Worm (Caenorhabditis elegans) whole organism, L4 larva: ENCODE measurements around the gene srx-12.

Source experiments
- D1046.2 ChIP-seq: fragments of 200-800 bp; sonication (Bioruptor generic); IDR thresholded peaks from 2 replicates; pipeline ENCODE4 v1.3.6; 2022; ENCODE audit warnings: missing genetic modification characterization, missing compliant biosample characterization
- F26F4.8 ChIP-seq: fragments of 200-800 bp; sonication (Bioruptor generic); conservative IDR thresholded peaks from 2 replicates; pipeline ENCODE4 v1.3.6; 2022; ENCODE audit warnings: missing genetic modification characterization, missing compliant biosample characterization
- F49E8.2 ChIP-seq: sonication (generic microtip); optimal IDR thresholded peaks from 2 replicates; lab custom pipeline; 2016; ENCODE audit warnings: missing compliant biosample characterization, mild to moderate bottlenecking, missing genetic modification characterization, borderline replicate concordance
- R02D3.7 ChIP-seq: fragments of 150-350 bp; sonication (generic microtip); optimal IDR thresholded peaks from 3 replicates; lab custom pipeline; 2014; ENCODE audit warnings: missing biosample characterization, missing genetic modification characterization
- T20F7.1 ChIP-seq: fragments of 200-800 bp; sonication (Bioruptor generic); optimal IDR thresholded peaks from 2 replicates; lab custom pipeline; 2018; ENCODE audit warnings: mild to moderate bottlenecking, missing genetic modification characterization, missing compliant biosample characterization
- Y75B8A.6 ChIP-seq: fragments of 200-800 bp; sonication (Bioruptor generic); IDR thresholded peaks from 2 replicates; pipeline ENCODE4 v1.3.6; 2022; ENCODE audit warnings: missing genetic modification reagents, missing genetic modification characterization, missing compliant biosample characterization
- ZK337.2 ChIP-seq: fragments of 200-800 bp; sonication (Bioruptor generic); IDR thresholded peaks from 2 replicates; pipeline ENCODE4 v1.3.6; 2022; ENCODE audit warnings: missing genetic modification reagents, missing genetic modification characterization, missing compliant biosample characterization
- aha-1 ChIP-seq: fragments of 150-350 bp; peaks from one replicate; lab custom pipeline; 2014; ENCODE audit warnings: missing biosample characterization, missing genetic modification characterization
- attf-4 ChIP-seq: sonication (generic microtip); optimal IDR thresholded peaks from 3 replicates; lab custom pipeline; 2017; ENCODE audit warnings: missing biosample characterization, missing genetic modification characterization
- ceh-20 ChIP-seq: fragments of 200-800 bp; sonication (Bioruptor generic); IDR thresholded peaks from 2 replicates; pipeline ENCODE4 v1.3.6; 2022; ENCODE audit warnings: missing genetic modification reagents, missing genetic modification characterization, missing compliant biosample characterization
- ceh-32 ChIP-seq: sonication (generic microtip); optimal IDR thresholded peaks from 2 replicates; lab custom pipeline; 2016; ENCODE audit warnings: mild to moderate bottlenecking, missing genetic modification characterization, missing compliant biosample characterization; ENCODE audit not compliant: poor library complexity
- ctbp-1 ChIP-seq: fragments of 200-800 bp; sonication (Bioruptor generic); IDR thresholded peaks from 2 replicates; pipeline ENCODE4 v1.3.6; 2022; ENCODE audit warnings: missing genetic modification reagents, missing genetic modification characterization, missing compliant biosample characterization
- dmd-9 ChIP-seq: fragments of 200-800 bp; sonication (Bioruptor generic); IDR thresholded peaks from 2 replicates; pipeline ENCODE4 v1.3.6; 2022; ENCODE audit warnings: missing genetic modification reagents, missing genetic modification characterization, missing compliant biosample characterization
- dpl-1 ChIP-seq: fragments of 150-350 bp; optimal IDR thresholded peaks from 2 replicates; lab custom pipeline; 2014; ENCODE audit warnings: missing biosample characterization, missing genetic modification reagents, missing genetic modification characterization
- dve-1 ChIP-seq: sonication (generic microtip); optimal IDR thresholded peaks from 2 replicates; lab custom pipeline; 2017; ENCODE audit warnings: antibody characterized with exemption, mild to moderate bottlenecking, missing genetic modification characterization, missing compliant biosample characterization; ENCODE audit not compliant: insufficient read depth
- hif-1 ChIP-seq, 2 experiments: sonication (generic microtip); optimal IDR thresholded peaks; 2 replicates each; lab custom pipeline; 2016 to 2017; ENCODE audit warnings: missing compliant biosample characterization in 2 of 2, missing genetic modification characterization in 2 of 2, missing genetic modification reagents in 2 of 2, missing genotype in 2 of 2, mild to moderate bottlenecking in 1 of 2
- hlh-30 ChIP-seq: sonication (generic microtip); optimal IDR thresholded peaks from 2 replicates; lab custom pipeline; 2017; ENCODE audit warnings: antibody characterized with exemption, mild to moderate bottlenecking, missing genetic modification characterization, missing compliant biosample characterization; ENCODE audit not compliant: insufficient read depth
- jun-1 ChIP-seq: fragments of 150-350 bp; optimal IDR thresholded peaks from 2 replicates; lab custom pipeline; 2014; ENCODE audit warnings: missing biosample characterization, missing genetic modification reagents, missing genetic modification characterization
- madf-5 ChIP-seq, 2 experiments: fragments of 200-800 bp; sonication (Bioruptor generic); IDR thresholded peaks; 2 replicates each; pipeline ENCODE4 v1.3.6; 2022; ENCODE audit warnings: missing compliant biosample characterization in 2 of 2, missing genetic modification characterization in 2 of 2
- madf-9 ChIP-seq: fragments of 200-800 bp; sonication (Bioruptor generic); conservative IDR thresholded peaks from 2 replicates; pipeline ENCODE4 v1.3.6; 2022; ENCODE audit warnings: missing genetic modification reagents, missing genetic modification characterization, missing compliant biosample characterization
- mdt-29 ChIP-seq: fragments of 200-800 bp; sonication (Bioruptor generic); IDR thresholded peaks from 2 replicates; pipeline ENCODE4 v1.3.6; 2022; ENCODE audit warnings: missing genetic modification reagents, missing genetic modification characterization, missing compliant biosample characterization
- mes-2 ChIP-seq: sonication (generic microtip); optimal IDR thresholded peaks from 2 replicates; lab custom pipeline; 2016; ENCODE audit warnings: missing genotype, mild to moderate bottlenecking, missing genetic modification characterization, missing compliant biosample characterization; ENCODE audit not compliant: poor library complexity, severe bottlenecking
- nhr-102 ChIP-seq: sonication (generic microtip); optimal IDR thresholded peaks from 2 replicates; lab custom pipeline; 2016; ENCODE audit warnings: mild to moderate bottlenecking, missing genetic modification characterization, moderate library complexity, missing compliant biosample characterization
- nhr-11 ChIP-seq: fragments of 150-350 bp; optimal IDR thresholded peaks from 2 replicates; lab custom pipeline; 2014; ENCODE audit warnings: missing biosample characterization, missing genetic modification characterization
- nhr-25 ChIP-seq: sonication (generic microtip); optimal IDR thresholded peaks from 2 replicates; lab custom pipeline; 2017; ENCODE audit warnings: missing genetic modification characterization, mild to moderate bottlenecking, missing compliant biosample characterization, antibody characterized with exemption, moderate library complexity, borderline replicate concordance; ENCODE audit not compliant: insufficient read depth
- nhr-41 ChIP-seq: fragments of 200-800 bp; sonication (Bioruptor generic); IDR thresholded peaks from 2 replicates; pipeline ENCODE4 v1.3.6; 2022; ENCODE audit warnings: missing genetic modification reagents, missing genetic modification characterization, missing compliant biosample characterization
- nhr-42 ChIP-seq: fragments of 200-800 bp; sonication (Bioruptor generic); IDR thresholded peaks from 2 replicates; pipeline ENCODE4 v1.3.6; 2022; ENCODE audit warnings: missing genetic modification characterization, missing compliant biosample characterization
- nhr-48 ChIP-seq: sonication (generic microtip); optimal IDR thresholded peaks from 2 replicates; lab custom pipeline; 2016; ENCODE audit warnings: mild to moderate bottlenecking, missing genetic modification characterization, missing compliant biosample characterization
- nhr-6 ChIP-seq: fragments of 150-350 bp; optimal IDR thresholded peaks from 2 replicates; lab custom pipeline; 2014; ENCODE audit warnings: missing biosample characterization, missing genetic modification characterization
- nhr-76 ChIP-seq: fragments of 150-350 bp; optimal IDR thresholded peaks from 2 replicates; lab custom pipeline; 2014; ENCODE audit warnings: missing biosample characterization, missing genetic modification characterization
- nhr-77 ChIP-seq: fragments of 150-350 bp; optimal IDR thresholded peaks from 2 replicates; lab custom pipeline; 2014; ENCODE audit warnings: missing biosample characterization, missing genetic modification characterization
- pha-4 ChIP-seq, 2 experiments: fragments of 150-350 bp in 1 of 2; fragments of 200-800 bp in 1 of 2; sonication (Bioruptor generic) in 1 of 2; IDR thresholded peaks in 1 of 2; optimal IDR thresholded peaks in 1 of 2; 2 replicates each; pipeline versions ENCODE4 v1.3.6 to Lab custom; 2014 to 2022; ENCODE audit warnings: missing genetic modification characterization in 2 of 2, missing genetic modification reagents in 2 of 2, missing biosample characterization in 1 of 2, missing compliant biosample characterization in 1 of 2
- saeg-2 ChIP-seq: fragments of 200-800 bp; sonication (Bioruptor generic); IDR thresholded peaks from 2 replicates; pipeline ENCODE4 v1.3.6; 2022; ENCODE audit warnings: missing genetic modification reagents, missing genetic modification characterization, missing compliant biosample characterization
- sdz-12 ChIP-seq: fragments of 200-800 bp; sonication (Bioruptor generic); optimal IDR thresholded peaks from 2 replicates; lab custom pipeline; 2018; ENCODE audit warnings: mild to moderate bottlenecking, missing genetic modification characterization, missing compliant biosample characterization
- set-16 ChIP-seq: fragments of 200-800 bp; sonication (Bioruptor generic); IDR thresholded peaks from 2 replicates; pipeline ENCODE4 v1.3.6; 2022; ENCODE audit warnings: missing genetic modification reagents, missing genetic modification characterization, missing compliant biosample characterization
- snpc-4 ChIP-seq: fragments of 150-350 bp; optimal IDR thresholded peaks from 2 replicates; lab custom pipeline; 2014; ENCODE audit warnings: missing biosample characterization, missing genetic modification characterization
- tra-1 ChIP-seq: fragments of 200-800 bp; sonication (Bioruptor generic); IDR thresholded peaks from 2 replicates; pipeline ENCODE4 v1.3.6; 2022; ENCODE audit warnings: missing genetic modification reagents, missing genetic modification characterization, missing compliant biosample characterization
- unc-39 ChIP-seq: sonication (generic microtip); optimal IDR thresholded peaks from 2 replicates; lab custom pipeline; 2017; ENCODE audit warnings: missing biosample characterization, missing genetic modification characterization
- zag-1 ChIP-seq: fragments of 150-350 bp; optimal IDR thresholded peaks from 2 replicates; lab custom pipeline; 2014; ENCODE audit warnings: missing biosample characterization, missing genetic modification characterization
- zfp-3 ChIP-seq: fragments of 200-800 bp; sonication (Bioruptor generic); conservative IDR thresholded peaks from 2 replicates; pipeline ENCODE4 v1.3.6; 2022; ENCODE audit warnings: missing genetic modification reagents, missing genetic modification characterization, missing compliant biosample characterization

Gene srx-12

ce11 chrIV:1012447-1012846, 33.3 kb upstream of the srx-12 start, which contains the start of gene rbm-39 (continued):
- TF ChIP-seq mdt-29 (GFP tag; lab: Robert Waterston, UW) (no peak), saeg-2 (GFP tag; lab: Robert Waterston, UW) (no peak), jun-1 (tag; lab: Kevin White, UChicago) (no peak), Y75B8A.6 (no peak), nhr-77 (tag; lab: Kevin White, UChicago) (peak; percentile 48), nhr-41 (GFP tag; lab: Robert Waterston, UW) (no peak), zfp-3 (GFP tag; lab: Robert Waterston, UW) (peak; percentile 76; the same call in 1 of the 2 replicates), tra-1 (GFP tag; lab: Robert Waterston, UW) (0 out of 2 replicates have a peak, but pooled peaks have one; percentile 41), aha-1 (tag; lab: Kevin White, UChicago) (peak; percentile 62), nhr-42 (GFP tag; lab: Robert Waterston, UW) (no peak), pha-4 (GFP tag; IDR thresholded peaks at IDR 0.05; lab: Robert Waterston, UW) (peak; percentile 17; the same call in 1 of the 2 replicates), pha-4 (tag; optimal IDR thresholded peaks at IDR 0.05; lab: Kevin White, UChicago) (no peak), hif-1 (tag; optimal IDR thresholded peaks at IDR 0.05; lab: Kevin White, UChicago) (peak in 1 of 2 experiments; percentile 95), D1046.2 (GFP tag; lab: Robert Waterston, UW) (no peak), set-16 (GFP tag; lab: Robert Waterston, UW) (no peak), dve-1 (tag; lab: Kevin White, UChicago) (peak; percentile 37), nhr-25 (tag; lab: Kevin White, UChicago) (peak; percentile 43), ZK337.2 (GFP tag; lab: Robert Waterston, UW) (0 out of 2 replicates have a peak, but pooled peaks have one; percentile 29), T20F7.1 (GFP tag; lab: Kevin White, UChicago) (no peak), nhr-11 (tag; lab: Kevin White, UChicago) (peak; percentile 55), sdz-12 (GFP tag; lab: Kevin White, UChicago) (no peak), ctbp-1 (GFP tag; lab: Robert Waterston, UW) (no peak), hlh-30 (tag; lab: Kevin White, UChicago) (peak; percentile 90), ceh-32 (tag; lab: Kevin White, UChicago) (no peak), F49E8.2 (tag; lab: Kevin White, UChicago) (peak; percentile 4), nhr-76 (no peak)

ce11 chrIV:1013233-1013798, 32.5 kb upstream of the srx-12 start:
- TF ChIP-seq F26F4.8, result no peak
- TF ChIP-seq set-16 (GFP tag; lab: Robert Waterston, UW), result peak; percentile 88
- TF ChIP-seq madf-9 (GFP tag; lab: Robert Waterston, UW), result no peak
- TF ChIP-seq zfp-3 (GFP tag; lab: Robert Waterston, UW), result no peak
- TF ChIP-seq zag-1 (tag; lab: Kevin White, UChicago), result no peak
- TF ChIP-seq snpc-4 (tag; lab: Kevin White, UChicago), result no peak
- no peak for TF ChIP-seq nhr-11 (tag; lab: Kevin White, UChicago)
- no peak for TF ChIP-seq attf-4 (tag; lab: Kevin White, UChicago)
- TF ChIP-seq nhr-25 (tag; lab: Kevin White, UChicago), result no peak
- TF ChIP-seq madf-5 (GFP tag; IDR thresholded peaks at IDR 0.05; lab: Robert Waterston, UW), result no peak
- no peak for TF ChIP-seq dmd-9 (GFP tag; lab: Robert Waterston, UW)
- no peak for TF ChIP-seq R02D3.7 (tag; lab: Kevin White, UChicago)
- no peak for TF ChIP-seq nhr-102 (tag; lab: Kevin White, UChicago)
- no peak for TF ChIP-seq dpl-1 (GFP tag; lab: Kevin White, UChicago)
- no peak for TF ChIP-seq nhr-48
- no peak for TF ChIP-seq ctbp-1 (GFP tag; lab: Robert Waterston, UW)
- TF ChIP-seq aha-1 (tag; lab: Kevin White, UChicago), result peak; percentile 38
- no peak for TF ChIP-seq ceh-20 (GFP tag; lab: Robert Waterston, UW)
- TF ChIP-seq mes-2 (tag; lab: Kevin White, UChicago), result peak; percentile 13
- TF ChIP-seq nhr-6 (tag; lab: Kevin White, UChicago), result no peak
- no peak for TF ChIP-seq tra-1 (GFP tag; lab: Robert Waterston, UW)
- no peak for TF ChIP-seq unc-39 (tag; lab: Kevin White, UChicago)
- TF ChIP-seq, all 104 proteins: peak for 3
